Worm (Caenorhabditis elegans) whole organism, midembryonic: ENCODE results near the gene F49H6.12.

ENCODE experiments used
- T22C8.4 ChIP-seq: fragments of 200-800 bp; sonication (Bioruptor generic); IDR thresholded peaks from 2 replicates; pipeline ENCODE4 v1.3.6; 2022; ENCODE audit warnings: missing genetic modification characterization, missing compliant biosample characterization
- cog-1 ChIP-seq: sonication (generic microtip); optimal IDR thresholded peaks from 2 replicates; lab custom pipeline; 2016; ENCODE audit warnings: missing genetic modification characterization, missing compliant biosample characterization
- flt-1 ChIP-seq: fragments of 200-800 bp; sonication (Bioruptor generic); IDR thresholded peaks from 2 replicates; pipeline ENCODE4 v1.3.6; 2022; ENCODE audit warnings: missing genetic modification characterization, missing compliant biosample characterization
- klf-2 ChIP-seq: fragments of 200-800 bp; sonication (Bioruptor generic); conservative IDR thresholded peaks from 2 replicates; pipeline ENCODE4 v1.3.6; 2022; ENCODE audit warnings: missing genetic modification reagents, missing genetic modification characterization, missing compliant biosample characterization
- med-1 ChIP-seq: sonication (generic microtip); optimal IDR thresholded peaks from 2 replicates; lab custom pipeline; 2017; ENCODE audit warnings: missing genetic modification characterization, mild to moderate bottlenecking, missing compliant biosample characterization, antibody characterized with exemption, missing genetic modification reagents; ENCODE audit not compliant: insufficient read depth
- ref-1 ChIP-seq: fragments of 200-800 bp; sonication (Bioruptor generic); conservative IDR thresholded peaks from 2 replicates; pipeline ENCODE4 v1.3.6; 2022; ENCODE audit warnings: missing genetic modification reagents, missing genetic modification characterization, missing compliant biosample characterization
- tab-1 ChIP-seq: fragments of 200-800 bp; sonication (Bioruptor generic); IDR thresholded peaks from 2 replicates; pipeline ENCODE4 v1.3.6; 2022; ENCODE audit warnings: missing genetic modification characterization, missing compliant biosample characterization
- ztf-23 ChIP-seq: fragments of 200-800 bp; sonication (Bioruptor generic); IDR thresholded peaks from 2 replicates; pipeline ENCODE4 v1.3.6; 2022; ENCODE audit warnings: missing genetic modification reagents, missing genetic modification characterization, missing compliant biosample characterization
- ztf-29 ChIP-seq: fragments of 200-800 bp; sonication (Bioruptor generic); IDR thresholded peaks from 2 replicates; pipeline ENCODE4 v1.3.6; 2022; ENCODE audit warnings: missing genetic modification reagents, missing genetic modification characterization, missing compliant biosample characterization

The F49H6.12 gene

DNA sequence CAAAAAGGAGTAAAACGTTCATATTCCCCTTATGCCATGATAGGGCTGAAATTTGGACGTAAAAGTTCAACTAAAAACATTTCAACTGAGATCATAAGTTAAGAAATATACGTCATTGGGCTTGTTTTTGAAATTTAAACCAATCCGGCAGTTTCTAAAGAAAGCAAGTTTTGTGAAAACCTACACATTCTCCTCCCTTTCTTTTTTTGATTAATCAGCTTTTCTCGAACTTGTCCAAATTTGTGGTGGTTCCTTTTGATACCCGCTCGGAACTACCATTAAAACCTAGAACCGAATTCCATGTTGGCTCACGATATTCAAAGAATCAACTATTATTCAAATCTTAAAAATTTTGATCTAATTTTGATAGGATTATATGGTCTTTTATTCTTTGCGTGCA lies 40.9 kb downstream of the F49H6.12 start, which contains the start of gene srz-54:
Gene srz-54 (plus strand): TSS at position 301 of the 400 bp plus-strand sequence.
- TF ChIP-seq med-1: no peak
- no peak for TF ChIP-seq cog-1
- TF ChIP-seq ref-1: no peak
- no peak for TF ChIP-seq tab-1 (GFP tag; lab: Robert Waterston, UW)
- TF ChIP-seq ztf-29 (GFP tag; lab: Robert Waterston, UW): no peak
- no peak for TF ChIP-seq flt-1 (GFP tag; lab: Robert Waterston, UW)
- TF ChIP-seq T22C8.4 (GFP tag; lab: Robert Waterston, UW): no peak
- TF ChIP-seq ztf-23 (GFP tag; lab: Robert Waterston, UW): no peak
- TF ChIP-seq klf-2 (GFP tag; lab: Robert Waterston, UW): no peak

DNA sequence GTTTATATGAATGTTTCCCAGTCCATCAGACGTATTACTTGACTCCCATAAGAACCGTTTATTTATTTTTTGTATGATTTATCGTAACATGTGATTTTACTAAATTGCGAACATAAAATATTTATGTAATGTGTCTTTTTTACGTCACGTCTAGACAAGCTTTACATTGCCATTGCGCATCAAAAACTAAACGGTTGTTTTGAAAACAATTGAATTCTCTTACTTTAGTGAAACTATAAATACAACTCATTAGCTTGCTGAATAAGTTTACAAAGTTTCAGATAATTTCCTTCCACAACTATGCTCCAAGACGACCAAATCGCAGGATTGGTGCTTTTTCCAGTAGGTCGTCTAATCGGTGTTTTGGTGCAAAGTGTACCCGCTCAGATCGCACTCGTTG lies 46.3 kb downstream of the F49H6.12 start, which contains the start of gene srx-54:
Gene srx-54 (plus strand): TSS at position 301 of the 400 bp plus-strand sequence.
- no peak for TF ChIP-seq tab-1 (GFP tag; lab: Robert Waterston, UW)
- TF ChIP-seq ztf-23 (GFP tag; lab: Robert Waterston, UW): no peak
- no peak for TF ChIP-seq flt-1 (GFP tag; lab: Robert Waterston, UW)
- TF ChIP-seq T22C8.4 (GFP tag; lab: Robert Waterston, UW): no peak
- TF ChIP-seq ref-1: no peak
- no peak for TF ChIP-seq med-1
- TF ChIP-seq ztf-29 (GFP tag; lab: Robert Waterston, UW): no peak
- no peak for TF ChIP-seq klf-2 (GFP tag; lab: Robert Waterston, UW)
- TF ChIP-seq cog-1: no peak

DNA sequence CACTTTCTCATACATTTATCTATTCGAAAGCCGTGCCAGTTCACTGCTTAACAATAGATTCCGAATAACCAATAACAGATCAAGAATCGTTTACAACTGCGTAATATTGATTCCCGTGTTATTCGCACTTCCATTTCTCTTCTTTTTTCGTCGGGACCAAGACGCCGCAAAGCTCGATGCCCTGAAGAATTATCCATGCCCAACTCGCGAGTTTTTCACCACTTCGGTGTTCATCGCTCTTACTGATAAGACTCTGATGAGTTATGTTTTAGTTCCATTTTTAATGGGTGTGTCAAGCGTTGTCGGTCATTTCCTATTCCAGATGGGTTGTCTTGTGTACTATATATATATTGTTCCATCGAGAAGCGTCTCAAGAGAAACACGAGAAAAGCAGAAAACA lies 47.9 kb downstream of the F49H6.12 start:
- TF ChIP-seq T22C8.4 (GFP tag; lab: Robert Waterston, UW) (no peak), ztf-23 (GFP tag; lab: Robert Waterston, UW) (no peak), tab-1 (GFP tag; lab: Robert Waterston, UW) (no peak), ztf-29 (GFP tag; lab: Robert Waterston, UW) (no peak), flt-1 (GFP tag; lab: Robert Waterston, UW) (no peak), cog-1 (no peak), klf-2 (GFP tag; lab: Robert Waterston, UW) (no peak), ref-1 (no peak), med-1 (no peak)

DNA sequence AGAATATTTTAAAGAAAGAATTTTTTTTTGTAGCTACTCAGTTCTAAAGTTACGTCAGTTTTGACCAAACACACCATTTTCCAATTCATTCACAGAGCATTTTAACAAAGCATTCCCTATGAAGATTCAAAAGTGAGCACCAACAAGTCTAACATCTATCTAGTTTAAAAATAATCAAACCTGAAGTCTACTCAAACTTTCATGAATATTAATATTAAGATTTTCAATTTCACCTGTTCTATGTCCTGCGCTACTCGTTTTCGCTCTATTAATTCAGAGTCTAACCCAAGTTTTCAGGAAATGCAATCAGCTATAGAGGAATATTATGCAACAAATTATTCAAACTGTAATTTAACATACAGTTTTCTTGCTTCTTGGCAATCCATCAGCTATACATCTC lies 49.1 kb downstream of the F49H6.12 start, which contains the start of gene srh-119:
Gene srh-119 (plus strand): TSS at position 301 of the 400 bp plus-strand sequence.
- TF ChIP-seq med-1 (no peak), ztf-23 (GFP tag; lab: Robert Waterston, UW) (no peak), klf-2 (GFP tag; lab: Robert Waterston, UW) (no peak), flt-1 (GFP tag; lab: Robert Waterston, UW) (no peak), tab-1 (GFP tag; lab: Robert Waterston, UW) (no peak), ref-1 (no peak), cog-1 (no peak), ztf-29 (GFP tag; lab: Robert Waterston, UW) (no peak), T22C8.4 (GFP tag; lab: Robert Waterston, UW) (no peak)
